Worm (Caenorhabditis elegans) whole organism, L3 larva: ENCODE measurements around the gene F10D2.10.

Experiments used
- ama-1 ChIP-seq: fragments of 150-350 bp; optimal IDR thresholded peaks from 2 replicates; lab custom pipeline; 2018
- ceh-16 ChIP-seq: sonication (generic microtip); optimal IDR thresholded peaks from 2 replicates; lab custom pipeline; 2017; ENCODE audit warnings: missing biosample characterization, missing genetic modification characterization
- ceh-82 ChIP-seq: fragments of 150-350 bp; optimal IDR thresholded peaks from 2 replicates; lab custom pipeline; 2014; ENCODE audit warnings: missing biosample characterization, missing genetic modification characterization
- elt-2 ChIP-seq: sonication (generic microtip); optimal IDR thresholded peaks from 2 replicates; lab custom pipeline; 2016; ENCODE audit warnings: missing genetic modification reagents, mild to moderate bottlenecking, missing genetic modification characterization, missing compliant biosample characterization
- fos-1 ChIP-seq: fragments of 150-350 bp; optimal IDR thresholded peaks from 2 replicates; lab custom pipeline; 2014; ENCODE audit warnings: missing biosample characterization, missing genetic modification characterization
- nhr-11 ChIP-seq: fragments of 150-350 bp; optimal IDR thresholded peaks from 2 replicates; lab custom pipeline; 2014; ENCODE audit warnings: missing biosample characterization, missing genetic modification characterization
- nhr-12 ChIP-seq: fragments of 150-350 bp; optimal IDR thresholded peaks from 2 replicates; lab custom pipeline; 2014; ENCODE audit warnings: missing biosample characterization, missing genetic modification characterization
- nhr-28 ChIP-seq: fragments of 150-350 bp; optimal IDR thresholded peaks from 2 replicates; lab custom pipeline; 2014; ENCODE audit warnings: missing biosample characterization, missing genetic modification characterization
- pha-4 ChIP-seq: fragments of 150-350 bp; optimal IDR thresholded peaks from 2 replicates; lab custom pipeline; 2014; ENCODE audit warnings: missing biosample characterization, missing genetic modification reagents, missing genetic modification characterization

DNA sequence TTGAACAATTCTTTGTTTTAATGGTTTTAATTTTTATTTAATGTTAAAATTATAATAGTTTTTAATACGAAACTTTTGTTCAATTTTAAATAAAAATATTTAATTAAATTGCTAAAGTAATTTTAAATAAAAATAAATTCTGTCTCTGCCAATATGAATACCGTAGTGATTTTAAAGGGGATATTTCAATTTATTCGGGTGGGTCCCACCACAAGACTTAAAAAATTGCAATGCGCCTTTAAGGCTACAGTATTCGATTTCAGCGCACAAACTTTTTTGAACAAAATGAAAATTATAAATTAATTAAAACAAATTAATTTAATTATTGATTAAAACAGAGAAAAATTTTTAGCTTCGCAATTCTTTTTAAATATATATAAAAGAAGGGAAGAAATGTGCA, 43.1 kb upstream of the F10D2.10 start:
- no peak for TF ChIP-seq pha-4 (tag; lab: Kevin White, UChicago)
- TF ChIP-seq ama-1 (lab: Kevin White, UChicago) = no peak
- no peak for TF ChIP-seq nhr-28 (tag; lab: Kevin White, UChicago)
- no peak for TF ChIP-seq nhr-11 (tag; lab: Kevin White, UChicago)
- no peak for TF ChIP-seq ceh-82 (tag; lab: Kevin White, UChicago)
- TF ChIP-seq elt-2 (tag; lab: Kevin White, UChicago) = no peak
- TF ChIP-seq nhr-12 (tag; lab: Kevin White, UChicago) = no peak
- TF ChIP-seq fos-1 = no peak
- TF ChIP-seq ceh-16 (tag; lab: Kevin White, UChicago) = no peak
